Fruit fly (Drosophila melanogaster): ENCODE results near the gene Grx1.

The Grx1 gene

DNA sequence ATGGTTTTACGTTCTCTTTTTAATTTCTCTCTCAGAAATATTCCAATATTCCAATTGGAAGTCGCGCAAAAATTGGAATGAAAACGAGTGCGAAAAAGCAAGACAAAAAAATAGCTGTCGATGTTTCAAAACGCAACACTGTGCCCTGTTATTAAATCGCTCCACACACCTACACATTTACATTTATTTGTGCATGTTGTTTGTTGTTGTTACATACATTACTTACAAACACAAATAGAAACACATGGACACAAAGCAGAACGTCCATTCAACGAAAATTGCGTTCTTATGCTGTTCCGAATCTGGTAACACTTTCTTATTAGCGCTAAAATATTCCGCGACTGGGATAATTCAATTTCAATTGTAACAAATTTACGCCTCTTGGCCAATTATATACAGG lies 27.8 kb upstream of the Grx1 start (continued):
- TF ChIP-seq CG2116 (GFP tag; optimal IDR thresholded peaks at IDR 0.05): peak; percentile 92
- TF ChIP-seq Sry-β (GFP tag; optimal IDR thresholded peaks at IDR 0.05): peak; percentile 46
- peak; percentile 16 for TF ChIP-seq twi (tag; optimal IDR thresholded peaks at IDR 0.05)
- TF ChIP-seq Elba2 (GFP tag; optimal IDR thresholded peaks at IDR 0.05): peak; percentile 67

DNA sequence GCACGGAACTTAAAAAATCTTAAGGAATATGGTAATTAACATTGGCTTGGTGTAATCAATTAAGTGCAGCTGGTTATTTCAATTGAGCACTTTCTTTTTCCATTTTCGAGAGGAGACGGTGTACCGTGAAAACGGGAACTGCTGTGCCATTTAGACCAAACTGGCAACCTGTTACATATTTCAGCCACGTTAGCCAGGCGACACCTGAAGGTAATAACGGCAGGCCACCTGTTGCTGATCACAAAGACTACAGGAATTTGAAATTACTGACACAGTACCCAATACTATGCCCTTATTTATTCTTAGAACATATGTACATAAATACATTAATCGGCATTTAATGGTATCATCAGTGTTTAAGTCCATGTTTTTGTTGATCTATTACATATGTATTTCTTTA lies 26.8 kb upstream of the Grx1 start:
- TF ChIP-seq D19A (tag; optimal IDR thresholded peaks at IDR 0.05): no peak
- no peak for TF ChIP-seq PHDP (tag; optimal IDR thresholded peaks at IDR 0.05)

DNA sequence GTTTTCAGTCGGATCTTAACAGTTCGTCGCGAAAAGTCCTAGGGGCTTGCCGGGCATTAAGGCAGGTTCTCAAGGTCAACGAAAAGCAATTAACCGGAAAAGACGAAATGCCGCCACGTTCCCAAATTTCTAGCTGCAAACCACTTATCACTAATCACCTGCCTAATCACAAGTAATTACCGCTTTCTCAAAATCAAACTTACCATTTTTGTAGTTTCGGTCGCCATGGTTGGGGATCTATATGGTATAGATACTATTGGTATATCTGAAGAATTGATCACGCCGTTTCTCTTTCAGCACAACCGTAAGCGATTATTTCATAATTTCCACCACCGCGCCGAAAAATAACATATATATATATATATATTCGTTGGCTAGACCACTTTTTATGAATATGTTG lies 23.2 kb upstream of the Grx1 start:
- TF ChIP-seq zen (tag; optimal IDR thresholded peaks at IDR 0.05): peak; percentile 61
- no peak for TF ChIP-seq B-H2 (GFP tag; optimal IDR thresholded peaks at IDR 0.05)
- TF ChIP-seq exex (tag; optimal IDR thresholded peaks at IDR 0.05): peak; percentile 69

DNA sequence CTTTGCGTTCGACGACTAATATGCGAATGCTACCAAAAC lies 23.0 kb upstream of the Grx1 start, which contains the start of gene Indy:
Indy (minus strand) TSS at position 35 of the 39 bp plus-strand sequence.
- TF ChIP-seq CG6854 (GFP tag; optimal IDR thresholded peaks at IDR 0.05) (no peak), CG4730 (GFP tag; IDR thresholded peaks at IDR 0.05) (no peak), vvl (GFP tag; IDR thresholded peaks at IDR 0.05) (0 out of 2 replicates have a peak, but pooled peaks have one; percentile 10), hkb (optimal IDR thresholded peaks at IDR 0.05) (no peak), hkb (GFP tag; IDR thresholded peaks at IDR 0.05) (no peak), HLHmδ (GFP tag; optimal IDR thresholded peaks at IDR 0.05) (no peak), CG6791 (GFP tag; IDR thresholded peaks at IDR 0.05; ENCODE audit: partially characterized antibody) (no peak), luna (GFP tag; optimal IDR thresholded peaks at IDR 0.05) (no peak), CG13296 (GFP tag; optimal IDR thresholded peaks at IDR 0.05) (peak; percentile 27), Atf3 (GFP tag; optimal IDR thresholded peaks at IDR 0.05) (no peak), jing (GFP tag; optimal IDR thresholded peaks at IDR 0.05) (no peak), CG31365 (tag; optimal IDR thresholded peaks at IDR 0.05) (no peak), CG12236 (GFP tag; optimal IDR thresholded peaks at IDR 0.05) (no peak), CG17912 (GFP tag; optimal IDR thresholded peaks at IDR 0.05) (no peak), CG1233 (GFP tag; optimal IDR thresholded peaks at IDR 0.05) (no peak), eve (GFP tag; optimal IDR thresholded peaks at IDR 0.05) (no peak), CG1024 (GFP tag; IDR thresholded peaks at IDR 0.05) (no peak), Atf6 (GFP tag; IDR thresholded peaks at IDR 0.05) (no peak), CG9876 (GFP tag; optimal IDR thresholded peaks at IDR 0.05) (no peak), Jarid2 (GFP tag; optimal IDR thresholded peaks at IDR 0.05) (peak; percentile 26), Dll (GFP tag; IDR thresholded peaks at IDR 0.05; ENCODE audit: partially characterized antibody) (no peak), aop (GFP tag; IDR thresholded peaks at IDR 0.05) (no peak), CG10321 (GFP tag; IDR thresholded peaks at IDR 0.05) (no peak), dpn (GFP tag; optimal IDR thresholded peaks at IDR 0.05) (no peak), dati (GFP tag; IDR thresholded peaks at IDR 0.05) (no peak), BtbVII (GFP tag; optimal IDR thresholded peaks at IDR 0.05) (peak; percentile 58), tll (GFP tag; optimal IDR thresholded peaks at IDR 0.05) (no peak), CG3163 (GFP tag; optimal IDR thresholded peaks at IDR 0.05) (no peak), lab (GFP tag; optimal IDR thresholded peaks at IDR 0.05) (peak; percentile 48), bigmax (GFP tag; optimal IDR thresholded peaks at IDR 0.05) (no peak)
